Fruit fly (Drosophila melanogaster) whole organism, embryonic: ENCODE measurements around the gene rush.
A peak's percentile ranks its signal among the peaks of the same experiment; 100 is the strongest.

ENCODE experiments used
- Abd-B ChIP-seq: fragments of 200-800 bp; sonication (Bioruptor generic); optimal IDR thresholded peaks from 2 replicates; lab custom pipeline; 2018; ENCODE audit warnings: missing biosample characterization, mild to moderate bottlenecking, missing genetic modification characterization, moderate library complexity
- Bdp1 ChIP-seq: fragments of 200-800 bp; sonication (Bioruptor generic); optimal IDR thresholded peaks from 3 replicates; lab custom pipeline; 2016; ENCODE audit warnings: missing biosample characterization, missing genetic modification characterization
- Bteb2 ChIP-seq: fragments of 200-800 bp; sonication (Bioruptor generic); optimal IDR thresholded peaks from 2 replicates; lab custom pipeline; 2016; ENCODE audit warnings: missing biosample characterization, missing genetic modification characterization
- CG10147 ChIP-seq: fragments of 200-800 bp; sonication (Bioruptor generic); optimal IDR thresholded peaks from 2 replicates; lab custom pipeline; 2019; ENCODE audit warnings: missing biosample characterization, mild to moderate bottlenecking, missing genetic modification characterization, moderate library complexity
- CG10366 ChIP-seq: fragments of 200-800 bp; sonication (Bioruptor generic); IDR thresholded peaks from 2 replicates; pipeline ENCODE4 v1.3.6; 2022; ENCODE audit warnings: missing biosample characterization, missing genetic modification characterization
- CG10654 ChIP-seq: fragments of 200-800 bp; sonication (Bioruptor generic); optimal IDR thresholded peaks from 2 replicates; lab custom pipeline; 2016; ENCODE audit warnings: missing biosample characterization, missing genetic modification characterization
- CG12236 ChIP-seq: fragments of 200-800 bp; sonication (Bioruptor generic); optimal IDR thresholded peaks from 2 replicates; lab custom pipeline; 2016; ENCODE audit warnings: missing biosample characterization, missing genetic modification characterization
- CG12391 ChIP-seq: fragments of 200-800 bp; sonication (Bioruptor generic); optimal IDR thresholded peaks from 3 replicates; lab custom pipeline; 2018; ENCODE audit warnings: missing biosample characterization, mild to moderate bottlenecking, missing genetic modification characterization, moderate library complexity
- CG12744 ChIP-seq: fragments of 200-800 bp; sonication (Bioruptor generic); optimal IDR thresholded peaks from 2 replicates; lab custom pipeline; 2016; ENCODE audit warnings: missing biosample characterization, missing genetic modification characterization
- CG13123 ChIP-seq: fragments of 200-800 bp; sonication (Bioruptor generic); optimal IDR thresholded peaks from 2 replicates; lab custom pipeline; 2016; ENCODE audit warnings: missing biosample characterization, missing genetic modification characterization
- CG14050 ChIP-seq: fragments of 200-800 bp; sonication (Bioruptor generic); IDR thresholded peaks from 3 replicates; pipeline ENCODE4 v1.3.6; 2022; ENCODE audit warnings: missing biosample characterization, missing genetic modification characterization
- CG17385 ChIP-seq: fragments of 200-800 bp; sonication (Bioruptor generic); optimal IDR thresholded peaks from 3 replicates; lab custom pipeline; 2018; ENCODE audit warnings: missing biosample characterization, mild to moderate bottlenecking, missing genetic modification characterization
- CG32767 ChIP-seq: fragments of 200-800 bp; sonication (Bioruptor generic); IDR thresholded peaks from 2 replicates; pipeline ENCODE4 v1.3.6; 2022; ENCODE audit warnings: missing biosample characterization, missing genetic modification characterization
- CG4328 ChIP-seq: fragments of 200-800 bp; sonication (Bioruptor generic); optimal IDR thresholded peaks from 3 replicates; lab custom pipeline; 2017; ENCODE audit warnings: missing biosample characterization, missing genetic modification reagents, missing genetic modification characterization
- CG4360 ChIP-seq: fragments of 200-800 bp; sonication (Bioruptor generic); IDR thresholded peaks from 2 replicates; pipeline ENCODE4 v1.3.6; 2022; ENCODE audit warnings: missing biosample characterization, missing genetic modification characterization
- CG5953 ChIP-seq: fragments of 200-800 bp; sonication (Bioruptor generic); IDR thresholded peaks from 2 replicates; pipeline ENCODE4 v1.3.6; 2022; ENCODE audit warnings: missing biosample characterization, missing genetic modification characterization
- CG6813 ChIP-seq: fragments of 200-800 bp; sonication (Bioruptor generic); optimal IDR thresholded peaks from 2 replicates; lab custom pipeline; 2017; ENCODE audit warnings: missing biosample characterization, missing genetic modification characterization, mild to moderate bottlenecking, moderate library complexity, missing genetic modification reagents
- CG7928 ChIP-seq: fragments of 200-800 bp; sonication (Bioruptor generic); optimal IDR thresholded peaks from 2 replicates; lab custom pipeline; 2017; ENCODE audit warnings: missing biosample characterization, mild to moderate bottlenecking, missing genetic modification characterization
- CG8281 ChIP-seq: fragments of 200-800 bp; sonication (Bioruptor generic); optimal IDR thresholded peaks from 2 replicates; lab custom pipeline; 2018; ENCODE audit warnings: missing biosample characterization, mild to moderate bottlenecking, missing genetic modification characterization, moderate library complexity
- CG8478 ChIP-seq: fragments of >200 bp; optimal IDR thresholded peaks from 2 replicates; lab custom pipeline; 2018
- Camta ChIP-seq: fragments of 200-800 bp; sonication (Bioruptor generic); optimal IDR thresholded peaks from 2 replicates; lab custom pipeline; 2016; ENCODE audit warnings: missing biosample characterization, missing genetic modification characterization
- Dll ChIP-seq: fragments of 200-800 bp; sonication (Bioruptor generic); IDR thresholded peaks from 4 replicates; pipeline ENCODE4 v1.3.6; 2022; ENCODE audit warnings: missing biosample characterization, missing genetic modification characterization; ENCODE audit not compliant: partially characterized antibody
- Elba2 ChIP-seq: fragments of 200-800 bp; sonication (Bioruptor generic); optimal IDR thresholded peaks from 3 replicates; lab custom pipeline; 2016; ENCODE audit warnings: missing biosample characterization, missing genetic modification characterization
- GATAe ChIP-seq: fragments of 200-800 bp; sonication (Bioruptor generic); conservative IDR thresholded peaks from 2 replicates; pipeline ENCODE4 v1.3.6; 2022; ENCODE audit warnings: missing biosample characterization, missing genetic modification characterization
- HLH4C ChIP-seq: fragments of 200-800 bp; sonication (Bioruptor generic); IDR thresholded peaks from 3 replicates; pipeline ENCODE4 v1.3.6; 2022; ENCODE audit warnings: missing biosample characterization, missing genetic modification characterization; ENCODE audit not compliant: partially characterized antibody
- HmgZ ChIP-seq: fragments of 200-800 bp; sonication (Bioruptor generic); optimal IDR thresholded peaks from 2 replicates; lab custom pipeline; 2018; ENCODE audit warnings: missing biosample characterization, mild to moderate bottlenecking, missing genetic modification characterization
- Lim3 ChIP-seq: fragments of 200-800 bp; sonication (Bioruptor generic); IDR thresholded peaks from 2 replicates; pipeline ENCODE4 v1.3.6; 2022; ENCODE audit warnings: missing biosample characterization, missing genetic modification characterization
- Ravus ChIP-seq: fragments of 200-800 bp; sonication (Bioruptor generic); IDR thresholded peaks from 2 replicates; pipeline ENCODE4 v1.3.6; 2022; ENCODE audit warnings: missing biosample characterization, missing genetic modification characterization
- Side ChIP-seq: fragments of 200-800 bp; sonication (Bioruptor generic); optimal IDR thresholded peaks from 2 replicates; lab custom pipeline; 2016; ENCODE audit warnings: missing biosample characterization, missing genetic modification characterization
- Spps ChIP-seq: fragments of 200-800 bp; sonication (Bioruptor generic); optimal IDR thresholded peaks from 2 replicates; lab custom pipeline; 2018; ENCODE audit warnings: missing biosample characterization, mild to moderate bottlenecking, missing genetic modification characterization
- Taf1 ChIP-seq: fragments of 200-800 bp; sonication (Bioruptor generic); IDR thresholded peaks from 2 replicates; pipeline ENCODE4 v1.3.6; 2022; ENCODE audit warnings: missing biosample characterization, missing genetic modification characterization
- ap ChIP-seq: fragments of 200-800 bp; sonication (Bioruptor generic); IDR thresholded peaks from 2 replicates; pipeline ENCODE4 v1.3.6; 2022; ENCODE audit warnings: missing biosample characterization, missing genetic modification characterization
- cad ChIP-seq: fragments of >200 bp; optimal IDR thresholded peaks from 2 replicates; lab custom pipeline; 2017; ENCODE audit warnings: missing biosample characterization, missing genetic modification characterization
- chn ChIP-seq: fragments of 200-800 bp; sonication (Bioruptor generic); optimal IDR thresholded peaks from 2 replicates; lab custom pipeline; 2016; ENCODE audit warnings: missing biosample characterization, missing genetic modification characterization
- croc ChIP-seq: fragments of 200-800 bp; sonication (Bioruptor generic); conservative IDR thresholded peaks from 3 replicates; pipeline ENCODE4 v1.3.6; 2022; ENCODE audit warnings: missing biosample characterization, missing genetic modification characterization
- dati ChIP-seq: fragments of 200-800 bp; sonication (Bioruptor generic); IDR thresholded peaks from 2 replicates; pipeline ENCODE4 v1.3.6; 2022; ENCODE audit warnings: missing biosample characterization, missing genetic modification characterization
- fu2 ChIP-seq: fragments of 200-800 bp; sonication (Bioruptor generic); optimal IDR thresholded peaks from 2 replicates; lab custom pipeline; 2016; ENCODE audit warnings: missing biosample characterization, missing genetic modification characterization
- klu ChIP-seq: fragments of 200-800 bp; sonication (Bioruptor generic); IDR thresholded peaks from 2 replicates; pipeline ENCODE4 v1.3.6; 2022; ENCODE audit warnings: missing biosample characterization, missing genetic modification characterization
- lbe ChIP-seq: fragments of 200-800 bp; sonication (Bioruptor generic); optimal IDR thresholded peaks from 2 replicates; lab custom pipeline; 2016; ENCODE audit warnings: missing biosample characterization, mild to moderate bottlenecking, missing genetic modification characterization
- lov ChIP-seq, 2 experiments: fragments of 200-800 bp in 1 of 2; fragments of >200 bp in 1 of 2; sonication (Bioruptor generic) in 1 of 2; IDR thresholded peaks in 1 of 2; optimal IDR thresholded peaks in 1 of 2; 2 replicates in 1 of 2; 3 replicates in 1 of 2; pipeline versions ENCODE4 v1.3.6 to Lab custom; 2017 to 2022; ENCODE audit warnings: missing biosample characterization in 1 of 2, missing genetic modification characterization in 1 of 2
- nau ChIP-seq: fragments of 200-800 bp; sonication (Bioruptor generic); optimal IDR thresholded peaks from 3 replicates; lab custom pipeline; 2017; ENCODE audit warnings: missing biosample characterization, mild to moderate bottlenecking, missing genetic modification characterization, missing genetic modification reagents
- nerfin-2 ChIP-seq: fragments of 200-800 bp; sonication (Bioruptor generic); IDR thresholded peaks from 2 replicates; pipeline ENCODE4 v1.3.6; 2022; ENCODE audit warnings: missing biosample characterization, missing genetic modification characterization; ENCODE audit not compliant: partially characterized antibody
- onecut ChIP-seq: fragments of 200-800 bp; sonication (Bioruptor generic); IDR thresholded peaks from 2 replicates; pipeline ENCODE4 v1.3.6; 2022; ENCODE audit warnings: missing biosample characterization, missing genetic modification characterization
- psq ChIP-seq: fragments of 200-800 bp; sonication (Bioruptor generic); optimal IDR thresholded peaks from 2 replicates; lab custom pipeline; 2017; ENCODE audit warnings: missing biosample characterization, missing genetic modification characterization
- pzg ChIP-seq: fragments of 200-800 bp; sonication (Bioruptor generic); optimal IDR thresholded peaks from 3 replicates; lab custom pipeline; 2018; ENCODE audit warnings: missing biosample characterization, mild to moderate bottlenecking, missing genetic modification characterization, moderate library complexity
- run ChIP-seq: fragments of 200-800 bp; sonication (Bioruptor generic); optimal IDR thresholded peaks from 3 replicates; lab custom pipeline; 2018; ENCODE audit warnings: missing biosample characterization, mild to moderate bottlenecking, missing genetic modification characterization
- sima ChIP-seq: fragments of 200-800 bp; sonication (Bioruptor generic); optimal IDR thresholded peaks from 2 replicates; lab custom pipeline; 2016; ENCODE audit warnings: missing biosample characterization, missing genetic modification characterization
- stc ChIP-seq: fragments of 200-800 bp; sonication (Bioruptor generic); IDR thresholded peaks from 2 replicates; pipeline ENCODE4 v1.3.6; 2022; ENCODE audit warnings: missing biosample characterization, missing genetic modification characterization
- stwl ChIP-seq: fragments of 200-800 bp; sonication (Bioruptor generic); optimal IDR thresholded peaks from 3 replicates; lab custom pipeline; 2018; ENCODE audit warnings: missing biosample characterization, mild to moderate bottlenecking, missing genetic modification characterization, moderate library complexity
- sug ChIP-seq: fragments of 200-800 bp; optimal IDR thresholded peaks from 2 replicates; lab custom pipeline; 2019; ENCODE audit warnings: missing biosample characterization, mild to moderate bottlenecking, missing genetic modification characterization, moderate library complexity
- tap ChIP-seq: fragments of 200-800 bp; optimal IDR thresholded peaks from 3 replicates; lab custom pipeline; 2019; ENCODE audit warnings: missing biosample characterization, mild to moderate bottlenecking, missing genetic modification characterization, moderate library complexity
- vvl ChIP-seq: fragments of 200-800 bp; sonication (Bioruptor generic); IDR thresholded peaks from 2 replicates; pipeline ENCODE4 v1.3.6; 2022; ENCODE audit warnings: missing biosample characterization, missing genetic modification characterization

The rush gene

DNA sequence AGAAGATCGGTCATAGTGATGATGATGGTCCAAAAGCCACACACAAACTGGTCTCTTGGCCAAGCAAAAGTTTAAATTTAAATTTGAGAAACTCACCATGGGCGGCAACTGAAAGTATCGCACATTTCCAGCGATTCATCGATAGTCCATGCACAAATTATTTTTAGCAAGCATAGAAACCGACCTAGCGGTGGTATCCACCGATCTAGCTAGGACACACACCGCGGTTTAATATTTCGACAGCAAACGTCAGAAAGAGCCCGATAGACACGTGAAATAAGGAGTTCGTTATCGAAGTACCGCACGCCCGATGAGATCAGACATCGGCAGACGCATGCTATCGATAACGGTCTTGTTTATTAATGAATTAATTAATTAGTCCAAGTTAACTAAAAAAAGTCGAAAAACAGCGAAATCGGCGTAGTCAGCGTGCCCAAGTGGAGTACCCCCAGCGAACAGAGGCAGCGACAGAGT is 34.4 kb downstream of the rush start, which contains the start of gene CG14795 (continued):
- TF ChIP-seq CG4360 (GFP tag; lab: Robert Waterston, UW) (no peak), klu (GFP tag; lab: Robert Waterston, UW) (no peak), Bteb2 (GFP tag; lab: Kevin White, UChicago) (no peak), CG10654 (GFP tag; lab: Kevin White, UChicago) (no peak), CG32767 (GFP tag; lab: Robert Waterston, UW) (no peak), chn (GFP tag; lab: Kevin White, UChicago) (peak; percentile 55), Taf1 (GFP tag; lab: Robert Waterston, UW) (no peak), CG13123 (GFP tag; lab: Kevin White, UChicago) (no peak), cad (GFP tag; lab: Kevin White, UChicago) (no peak), GATAe (no peak), lbe (GFP tag; lab: Kevin White, UChicago) (no peak), stc (no peak), Lim3 (no peak), vvl (peak; percentile 85), onecut (GFP tag; lab: Robert Waterston, UW) (no peak), lov (optimal IDR thresholded peaks at IDR 0.05; lab: Kevin White, UChicago) (no peak), lov (GFP tag; IDR thresholded peaks at IDR 0.05; lab: Robert Waterston, UW) (no peak), sug (tag; lab: Kevin White, UChicago) (peak; percentile 63), Dll (GFP tag; lab: Robert Waterston, UW) (peak; percentile 93), tap (no peak), CG12744 (GFP tag; lab: Kevin White, UChicago) (no peak), CG4328 (GFP tag; lab: Kevin White, UChicago) (no peak), fu2 (GFP tag; lab: Kevin White, UChicago) (peak; percentile 7), CG8478 (lab: Kevin White, UChicago) (no peak), CG17385 (GFP tag; lab: Kevin White, UChicago) (no peak), CG8281 (tag; lab: Kevin White, UChicago) (no peak), CG14050 (GFP tag; lab: Robert Waterston, UW) (no peak), sima (GFP tag; lab: Kevin White, UChicago) (no peak), CG6813 (GFP tag; lab: Kevin White, UChicago) (no peak), croc (GFP tag; lab: Robert Waterston, UW) (no peak), CG10147 (GFP tag; lab: Kevin White, UChicago) (no peak), stwl (tag; lab: Kevin White, UChicago) (peak; percentile 81), psq (no peak), Ravus (no peak), HLH4C (GFP tag; lab: Robert Waterston, UW) (peak; percentile 97), Abd-B (peak; percentile 43), run (no peak), CG12391 (tag; lab: Kevin White, UChicago) (peak; percentile 23), nerfin-2 (GFP tag; lab: Robert Waterston, UW) (peak; percentile 93), CG10366 (GFP tag; lab: Robert Waterston, UW) (no peak), CG5953 (GFP tag; lab: Robert Waterston, UW) (no peak), Camta (GFP tag; lab: Kevin White, UChicago) (no peak), ap (no peak), Bdp1 (peak; percentile 18), nau (GFP tag; lab: Kevin White, UChicago) (no peak), CG12236 (GFP tag; lab: Kevin White, UChicago) (no peak), pzg (GFP tag; lab: Kevin White, UChicago) (peak; percentile 99), Spps (tag; lab: Kevin White, UChicago) (no peak), CG7928 (GFP tag; lab: Kevin White, UChicago) (no peak), Elba2 (GFP tag; lab: Kevin White, UChicago) (no peak), HmgZ (tag; lab: Kevin White, UChicago) (peak; percentile 88), dati (GFP tag; lab: Robert Waterston, UW) (no peak), Side (GFP tag; lab: Kevin White, UChicago) (no peak)
